Fruit fly (Drosophila melanogaster): ENCODE measurements around the gene RpS10a.
A peak's percentile ranks its signal among the peaks of the same experiment; 100 is the strongest.

Gene RpS10a

dm6 chr3R:27613814-27614213 is 38.7 kb upstream of the RpS10a start (continued):
- peak; percentile 83 for TF ChIP-seq Med (GFP tag)
- TF ChIP-seq Camta (GFP tag; optimal IDR thresholded peaks at IDR 0.05) = no peak
- no peak for TF ChIP-seq dmrt11E (tag; optimal IDR thresholded peaks at IDR 0.05)
- no peak for TF ChIP-seq Ravus (GFP tag; IDR thresholded peaks at IDR 0.05)
- TF ChIP-seq Sox102F (GFP tag; optimal IDR thresholded peaks at IDR 0.05) = peak; percentile 11
- no peak for TF ChIP-seq CG3995 (GFP tag; optimal IDR thresholded peaks at IDR 0.05)
- 0 out of 2 replicates have a peak, but pooled peaks have one; percentile 6 for TF ChIP-seq CG3847 (GFP tag; IDR thresholded peaks at IDR 0.05)
- peak; percentile 4 for TF ChIP-seq fd96Cb (tag; optimal IDR thresholded peaks at IDR 0.05)
- peak; percentile 49; the same call in 2 of the 3 replicates for TF ChIP-seq dysf (GFP tag; IDR thresholded peaks at IDR 0.05)
- TF ChIP-seq Dip2 (GFP tag; IDR thresholded peaks at IDR 0.05) = no peak
- TF ChIP-seq stwl (tag; optimal IDR thresholded peaks at IDR 0.05) = no peak
- 0 out of 2 replicates have a peak, but pooled peaks have one; percentile 31 for TF ChIP-seq CG14014 (GFP tag; IDR thresholded peaks at IDR 0.05)
- no peak for TF ChIP-seq Elba2 (GFP tag; optimal IDR thresholded peaks at IDR 0.05)
- TF ChIP-seq sug (tag; optimal IDR thresholded peaks at IDR 0.05) = peak; percentile 15
- TF ChIP-seq HLH54F (GFP tag; optimal IDR thresholded peaks at IDR 0.05) = no peak
- TF ChIP-seq pros (GFP tag; optimal IDR thresholded peaks at IDR 0.05) = no peak
- peak; percentile 47 for TF ChIP-seq phol (tag; optimal IDR thresholded peaks at IDR 0.05)
- TF ChIP-seq HLHmδ (GFP tag; optimal IDR thresholded peaks at IDR 0.05) = no peak
- no peak for TF ChIP-seq hkb (optimal IDR thresholded peaks at IDR 0.05)
- TF ChIP-seq hkb (GFP tag; IDR thresholded peaks at IDR 0.05) = peak; percentile 26; the same call in 1 of the 2 replicates
- TF ChIP-seq cwo (GFP tag; optimal IDR thresholded peaks at IDR 0.05) = peak; percentile 42
- peak; percentile 61 for TF ChIP-seq scrt (GFP tag; optimal IDR thresholded peaks at IDR 0.05)
- TF ChIP-seq Lpt (GFP tag; optimal IDR thresholded peaks at IDR 0.05) = no peak
- peak in 1 of 2 experiments; percentile 32 for TF ChIP-seq Hr51 (GFP tag; optimal IDR thresholded peaks at IDR 0.05)
- TF ChIP-seq Sry-β (GFP tag; optimal IDR thresholded peaks at IDR 0.05) = no peak
- TF ChIP-seq CG18599 (GFP tag; optimal IDR thresholded peaks at IDR 0.05) = peak; percentile 76
- no peak for TF ChIP-seq NC2β (GFP tag; optimal IDR thresholded peaks at IDR 0.05)
- peak; percentile 24 for TF ChIP-seq CG13894 (tag; optimal IDR thresholded peaks at IDR 0.05)
- no peak for TF ChIP-seq CG10959 (GFP tag; IDR thresholded peaks at IDR 0.05)
- no peak for TF ChIP-seq Side (GFP tag; optimal IDR thresholded peaks at IDR 0.05)
- TF ChIP-seq Dbx (GFP tag; IDR thresholded peaks at IDR 0.05) = 0 out of 3 replicates have a peak, but pooled peaks have one; percentile 24
- TF ChIP-seq Fer3 (tag; optimal IDR thresholded peaks at IDR 0.05) = peak; percentile 27
- no peak for TF ChIP-seq pan (optimal IDR thresholded peaks at IDR 0.05)
- TF ChIP-seq pan (GFP tag; optimal IDR thresholded peaks at IDR 0.05 in 1 of 2, IDR thresholded peaks at IDR 0.05 in 1 of 2) = no peak
- TF ChIP-seq CG6272 (GFP tag; IDR thresholded peaks at IDR 0.05) = no peak
- no peak for TF ChIP-seq Ets97D (GFP tag; optimal IDR thresholded peaks at IDR 0.05)
- TF ChIP-seq CG1233 (GFP tag; optimal IDR thresholded peaks at IDR 0.05) = no peak
- no peak for TF ChIP-seq ara (GFP tag; IDR thresholded peaks at IDR 0.05)
- peak; percentile 12 for TF ChIP-seq Ets65A (GFP tag)
- TF ChIP-seq CG18764 (GFP tag; optimal IDR thresholded peaks at IDR 0.05) = no peak
- TF ChIP-seq CG2120 (GFP tag; optimal IDR thresholded peaks at IDR 0.05) = peak; percentile 32
- TF ChIP-seq CG10565 (GFP tag; optimal IDR thresholded peaks at IDR 0.05) = no peak
- TF ChIP-seq CG31441 (GFP tag; IDR thresholded peaks at IDR 0.05) = 0 out of 2 replicates have a peak, but pooled peaks have one; percentile 34
- peak; percentile 8 for TF ChIP-seq CG18262 (tag; optimal IDR thresholded peaks at IDR 0.05)
- 0 out of 2 replicates have a peak, but pooled peaks have one; percentile 26 for TF ChIP-seq Ada2b (GFP tag; IDR thresholded peaks at IDR 0.05)
- TF ChIP-seq slbo (GFP tag; IDR thresholded peaks at IDR 0.05) = peak; percentile 52
- TF ChIP-seq chif (GFP tag; optimal IDR thresholded peaks at IDR 0.05) = no peak
- TF ChIP-seq cas (GFP tag; IDR thresholded peaks at IDR 0.05) = no peak
- no peak for TF ChIP-seq CG17568 (GFP tag; optimal IDR thresholded peaks at IDR 0.05)
- no peak for TF ChIP-seq pum (GFP tag; optimal IDR thresholded peaks at IDR 0.05)
- no peak for TF ChIP-seq ash1 (GFP tag; optimal IDR thresholded peaks at IDR 0.05)
- TF ChIP-seq CG12659 (GFP tag; optimal IDR thresholded peaks at IDR 0.05) = no peak
